Fruit fly (Drosophila melanogaster) Kc167 (cell line): ENCODE measurements around the gene CG13078.

ENCODE experiments used
- Myc ChIP-seq: fragments of >200 bp; optimal IDR thresholded peaks from 2 replicates; lab custom pipeline; 2017; ENCODE audit warnings: missing external identifiers
- Sin3A ChIP-seq: fragments of >200 bp; optimal IDR thresholded peaks from 2 replicates; lab custom pipeline; 2018; ENCODE audit warnings: missing external identifiers
- h ChIP-seq: fragments of >200 bp; optimal IDR thresholded peaks from 3 replicates; lab custom pipeline; 2018; ENCODE audit warnings: missing external identifiers
- insv ChIP-seq: fragments of >200 bp; optimal IDR thresholded peaks from 3 replicates; lab custom pipeline; 2018; ENCODE audit warnings: missing external identifiers
- psq ChIP-seq: fragments of >200 bp; optimal IDR thresholded peaks from 2 replicates; lab custom pipeline; 2017; ENCODE audit warnings: missing external identifiers
- ttk ChIP-seq: sonication (Bioruptor generic); optimal IDR thresholded peaks from 2 replicates; lab custom pipeline; 2017; ENCODE audit warnings: missing external identifiers

Gene CG13078

dm6 chr2L:19571574-19572495 lies 8.1 kb downstream of the CG13078 start:
- TF ChIP-seq h (lab: Kevin White, UChicago), result no peak
- no peak for TF ChIP-seq psq (lab: Kevin White, UChicago)
- TF ChIP-seq insv (lab: Kevin White, UChicago), result no peak
- TF ChIP-seq Myc (lab: Kevin White, UChicago), result no peak
- TF ChIP-seq ttk (lab: Kevin White, UChicago), result no peak
- no peak for TF ChIP-seq Sin3A

DNA sequence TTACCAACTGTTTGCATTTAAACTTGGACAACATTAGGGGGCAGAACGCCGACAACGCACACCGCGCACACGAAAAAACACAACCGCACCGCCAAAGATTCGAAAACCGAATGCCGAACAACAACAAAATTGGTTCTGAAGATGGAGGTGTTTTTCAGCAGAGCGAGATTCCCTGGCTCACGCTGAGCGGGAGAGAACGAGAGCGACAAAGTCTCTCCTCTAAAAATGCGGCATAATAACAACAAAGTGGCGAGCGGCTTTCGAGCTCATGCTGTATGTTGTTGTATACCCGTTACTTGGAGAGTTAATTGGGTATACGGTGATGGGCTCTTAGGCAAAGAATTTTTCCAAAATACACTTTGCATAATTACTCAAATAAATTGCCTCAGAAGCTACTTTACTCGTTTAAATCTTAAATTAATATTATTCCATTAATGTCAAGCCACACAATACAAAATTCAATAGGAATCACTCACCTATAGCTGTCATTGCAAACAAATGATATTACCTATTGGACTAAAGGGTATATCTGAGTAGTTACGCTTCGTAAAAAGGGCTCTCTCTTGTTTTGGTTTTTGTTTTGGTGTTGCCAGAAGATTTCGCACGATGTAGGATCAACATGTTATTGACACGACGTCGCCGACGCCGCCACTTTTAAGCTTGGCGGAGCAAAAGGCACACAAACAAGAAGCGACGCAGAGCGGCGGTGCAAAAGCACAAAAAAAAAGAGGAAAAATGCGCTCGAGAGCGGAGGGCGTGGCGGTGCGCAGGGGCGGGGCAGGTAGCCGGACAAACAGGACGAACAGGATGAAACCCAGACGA lies 9.0 kb downstream of the CG13078 start:
- TF ChIP-seq insv (lab: Kevin White, UChicago) (no peak), Sin3A (no peak), ttk (lab: Kevin White, UChicago) (no peak), h (lab: Kevin White, UChicago) (no peak), Myc (lab: Kevin White, UChicago) (no peak), psq (lab: Kevin White, UChicago) (no peak)

DNA sequence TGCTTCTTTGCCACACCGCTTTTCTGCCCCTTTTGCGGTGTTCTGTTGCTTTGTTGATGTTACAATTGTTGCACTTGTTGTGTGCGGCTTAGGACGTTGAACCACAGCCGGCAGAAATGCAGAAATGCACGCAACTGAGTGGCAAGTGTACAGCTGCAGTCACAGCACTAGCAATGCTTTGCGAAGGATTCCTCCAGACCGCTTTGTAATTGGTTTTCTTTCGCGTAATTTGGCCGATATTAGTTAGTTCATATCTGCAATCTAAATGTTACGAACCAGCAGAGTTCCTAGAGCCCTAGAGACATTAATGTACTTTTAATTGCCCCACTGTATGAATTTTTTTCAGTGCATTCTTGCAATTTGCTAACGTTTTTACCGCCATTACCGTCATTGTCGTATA lies 10.6 kb downstream of the CG13078 start:
- no peak for TF ChIP-seq h (lab: Kevin White, UChicago)

DNA sequence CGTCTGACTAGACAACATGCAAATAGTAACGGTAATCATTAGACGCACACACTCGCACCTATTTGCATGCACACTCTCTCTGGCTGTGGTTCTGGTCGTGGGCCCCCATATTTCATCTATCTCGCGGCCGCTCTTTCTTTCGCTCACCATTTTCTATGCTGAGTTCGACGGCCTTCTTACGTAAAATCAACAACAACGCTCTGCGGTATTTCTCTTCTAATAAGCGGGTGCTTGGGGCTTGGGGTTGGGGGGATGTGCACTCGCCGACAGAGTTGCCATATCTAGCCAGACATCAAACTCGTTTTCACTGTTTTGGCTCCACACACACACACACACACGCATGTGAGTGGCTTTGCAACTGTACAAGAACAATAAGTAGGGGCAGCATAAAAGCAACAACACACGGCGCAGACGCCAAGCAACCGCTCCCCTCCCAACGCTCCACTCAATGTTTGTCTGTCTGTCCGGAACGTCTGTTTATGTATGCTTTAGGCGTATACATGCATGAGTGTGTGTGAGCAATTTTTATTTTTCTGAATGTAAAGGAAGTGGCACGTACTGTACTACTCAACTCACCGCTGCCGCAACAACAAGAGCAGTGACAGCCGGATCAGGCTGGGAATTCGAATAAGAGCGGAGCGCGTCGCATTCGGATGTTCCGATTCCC lies 11.4 kb downstream of the CG13078 start:
- TF ChIP-seq h (lab: Kevin White, UChicago) (no peak), Myc (lab: Kevin White, UChicago) (no peak), Sin3A (no peak), insv (lab: Kevin White, UChicago) (no peak), psq (lab: Kevin White, UChicago) (no peak), ttk (lab: Kevin White, UChicago) (no peak)

DNA sequence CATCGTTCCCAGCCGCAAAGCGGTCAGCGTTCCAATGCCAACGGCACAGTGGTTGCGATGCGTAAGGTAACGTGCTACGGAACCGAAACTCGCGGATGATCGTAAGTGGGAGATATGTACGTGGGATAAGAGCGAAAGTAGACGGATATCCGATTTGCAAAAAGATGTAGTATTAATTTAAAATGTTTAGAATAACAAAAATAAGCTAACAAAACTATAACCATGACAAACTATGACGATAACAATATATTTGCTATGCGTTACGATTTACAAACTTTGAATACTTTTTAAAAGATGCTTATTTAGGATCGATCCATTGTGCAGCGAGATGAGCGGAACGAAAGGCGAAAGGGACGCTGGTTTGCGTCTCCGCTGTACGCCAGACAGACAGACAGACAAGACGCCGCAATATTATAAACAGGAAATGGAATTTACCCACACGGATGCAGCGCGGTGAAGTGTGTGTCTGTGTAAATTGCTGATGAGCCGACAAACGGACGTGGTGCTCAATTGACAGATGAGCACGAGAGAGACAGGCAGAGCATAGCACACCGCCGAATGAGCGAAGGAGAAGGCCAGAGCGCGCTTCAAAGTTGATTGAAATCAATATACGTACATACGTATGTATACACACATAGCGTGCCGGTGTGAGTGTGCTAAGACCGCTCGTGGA lies 12.0 kb downstream of the CG13078 start:
- no peak for TF ChIP-seq psq (lab: Kevin White, UChicago)
- no peak for TF ChIP-seq insv (lab: Kevin White, UChicago)
- no peak for TF ChIP-seq ttk (lab: Kevin White, UChicago)
- TF ChIP-seq Sin3A, result no peak
- TF ChIP-seq Myc (lab: Kevin White, UChicago), result no peak
- no peak for TF ChIP-seq h (lab: Kevin White, UChicago)

- TF ChIP-seq psq (lab: Kevin White, UChicago) (no peak), Myc (lab: Kevin White, UChicago) (no peak), Sin3A (no peak), ttk (lab: Kevin White, UChicago) (no peak)
These were observed 12.7 kb downstream of the CG13078 start for dm6 chr2L:19576299-19576971.

dm6 chr2L:19577187-19577765 lies 13.5 kb downstream of the CG13078 start, which contains the start of the genes spi and msb1l:
spi (minus strand) TSS chr2L:19577315.
msb1l (plus strand) TSS chr2L:19577701.
- TF ChIP-seq h (lab: Kevin White, UChicago) (no peak), ttk (lab: Kevin White, UChicago) (no peak), Myc (lab: Kevin White, UChicago) (no peak), Sin3A (no peak), psq (lab: Kevin White, UChicago) (no peak), insv (lab: Kevin White, UChicago) (no peak)

DNA sequence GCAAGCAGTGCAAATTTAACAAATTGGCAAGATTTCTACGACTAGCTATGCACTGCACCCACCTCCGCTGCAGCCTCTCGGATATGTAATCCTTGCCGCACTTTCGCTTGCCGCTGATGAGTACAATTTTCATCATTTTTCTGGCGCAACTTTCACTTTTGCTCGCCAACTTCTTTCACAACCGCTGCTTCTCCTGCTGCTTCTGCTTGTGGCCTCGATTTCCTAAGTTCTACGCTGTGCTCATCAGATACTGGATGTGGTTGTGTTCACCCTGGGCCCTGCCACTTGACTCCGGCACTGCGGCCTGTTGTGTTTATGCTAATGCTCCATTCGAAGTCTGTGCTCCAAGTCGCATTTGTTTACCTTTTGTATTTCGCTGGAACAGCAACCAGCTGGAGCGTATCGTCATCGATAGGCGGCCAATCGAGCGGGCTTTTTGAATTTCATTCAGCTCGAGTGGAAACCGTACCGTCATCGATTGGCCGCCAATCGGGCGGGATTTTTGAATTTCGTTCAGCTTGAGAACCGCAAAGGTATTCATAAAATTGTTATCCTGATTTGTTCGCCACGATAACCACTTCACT lies 16.4 kb downstream of the CG13078 start, which contains the start of gene Pmvk:
Pmvk (minus strand) TSS at position 357 of the 584 bp plus-strand sequence.
- TF ChIP-seq ttk (lab: Kevin White, UChicago) (no peak), psq (lab: Kevin White, UChicago) (no peak), h (lab: Kevin White, UChicago) (no peak), insv (lab: Kevin White, UChicago) (no peak), Sin3A (no peak), Myc (lab: Kevin White, UChicago) (no peak)

DNA sequence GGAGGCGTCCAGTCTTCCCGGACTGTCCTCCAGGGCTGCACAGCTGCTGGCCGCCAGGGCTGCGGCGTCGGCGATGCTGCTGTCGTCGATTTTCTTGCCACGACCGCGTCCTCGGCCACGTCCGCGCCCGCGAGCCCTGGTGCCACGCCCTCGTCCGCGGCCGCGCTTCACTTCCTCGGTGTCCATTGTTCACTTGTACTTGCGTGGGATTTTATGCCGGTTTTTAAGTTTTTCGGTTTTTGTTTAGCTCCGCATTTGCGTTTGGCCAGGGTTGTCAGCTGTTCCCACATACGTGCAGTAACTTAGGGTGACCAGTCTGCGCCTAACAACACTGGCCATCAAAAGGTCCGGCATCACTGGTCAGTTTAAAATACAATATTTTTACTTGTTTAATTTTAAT lies 18.5 kb downstream of the CG13078 start, which contains the start of gene Hakai:
Hakai (minus strand) TSS at position 290 of the 400 bp plus-strand sequence.
- TF ChIP-seq insv (lab: Kevin White, UChicago) (no peak), ttk (lab: Kevin White, UChicago) (no peak), Sin3A (no peak), h (lab: Kevin White, UChicago) (no peak), Myc (lab: Kevin White, UChicago) (no peak), psq (lab: Kevin White, UChicago) (no peak)
